Worm (Caenorhabditis elegans) whole organism, L2 larva: Measurements from ENCODE around the gene C27D8.3.
"Not testable (repeated sequence)": the region's sequence is repeated elsewhere in the genome, so short reads cannot be mapped to it uniquely, and the experiment has no call there.

Experiments used
- C34F6.9 ChIP-seq: fragments of 150-350 bp; optimal IDR thresholded peaks from 2 replicates; lab custom pipeline; 2014; ENCODE audit warnings: missing biosample characterization, missing genetic modification characterization
- F13H6.1 ChIP-seq: sonication (generic microtip); optimal IDR thresholded peaks from 2 replicates; lab custom pipeline; 2016; ENCODE audit warnings: missing genetic modification characterization, missing compliant biosample characterization
- R02D3.7 ChIP-seq: fragments of 150-350 bp; optimal IDR thresholded peaks from 2 replicates; lab custom pipeline; 2014; ENCODE audit warnings: missing biosample characterization, missing genetic modification characterization
- Y55F3AM.14 ChIP-seq: fragments of 200-800 bp; sonication (Bioruptor generic); optimal IDR thresholded peaks from 2 replicates; lab custom pipeline; 2018; ENCODE audit warnings: mild to moderate bottlenecking, missing genetic modification characterization, missing compliant biosample characterization
- ZK546.5 ChIP-seq: sonication (generic microtip); optimal IDR thresholded peaks from 2 replicates; lab custom pipeline; 2017; ENCODE audit warnings: missing biosample characterization, missing genetic modification characterization
- alr-1 ChIP-seq: fragments of 150-350 bp; optimal IDR thresholded peaks from 2 replicates; lab custom pipeline; 2014; ENCODE audit warnings: missing biosample characterization, missing genetic modification characterization
- ama-1 ChIP-seq: fragments of 150-350 bp; optimal IDR thresholded peaks from 2 replicates; lab custom pipeline; 2018; ENCODE audit warnings: inconsistent platforms
- blmp-1 ChIP-seq: sonication (generic microtip); optimal IDR thresholded peaks from 2 replicates; lab custom pipeline; 2017; ENCODE audit warnings: missing genetic modification characterization, mild to moderate bottlenecking, missing compliant biosample characterization, antibody characterized with exemption, moderate library complexity; ENCODE audit not compliant: insufficient read depth
- ceh-16 ChIP-seq: fragments of 150-350 bp; optimal IDR thresholded peaks from 2 replicates; lab custom pipeline; 2014; ENCODE audit warnings: missing biosample characterization, missing genetic modification characterization
- dmd-4 ChIP-seq: sonication (generic microtip); optimal IDR thresholded peaks from 2 replicates; lab custom pipeline; 2017; ENCODE audit warnings: missing biosample characterization, missing genetic modification characterization
- elt-3 ChIP-seq: sonication (generic microtip); optimal IDR thresholded peaks from 2 replicates; lab custom pipeline; 2017; ENCODE audit warnings: missing biosample characterization, missing genetic modification characterization
- fos-1 ChIP-seq: fragments of 150-350 bp; optimal IDR thresholded peaks from 2 replicates; lab custom pipeline; 2014; ENCODE audit warnings: missing biosample characterization, missing genetic modification characterization
- gmeb-1 ChIP-seq: fragments of 150-350 bp; optimal IDR thresholded peaks from 2 replicates; lab custom pipeline; 2014; ENCODE audit warnings: missing biosample characterization, missing genetic modification characterization
- lsy-2 ChIP-seq, 2 experiments: fragments of 150-350 bp in 1 of 2; sonication (generic microtip) in 1 of 2; optimal IDR thresholded peaks; 2 replicates each; lab custom pipeline; 2014 to 2017; ENCODE audit warnings: missing biosample characterization in 2 of 2, missing genetic modification characterization in 2 of 2
- mab-5 ChIP-seq: fragments of 150-350 bp; optimal IDR thresholded peaks from 2 replicates; lab custom pipeline; 2014; ENCODE audit warnings: missing biosample characterization, missing genetic modification characterization
- mbf-1 ChIP-seq: sonication (generic microtip); optimal IDR thresholded peaks from 2 replicates; lab custom pipeline; 2017; ENCODE audit warnings: missing biosample characterization, missing genetic modification characterization
- nhr-10 ChIP-seq: sonication (generic microtip); optimal IDR thresholded peaks from 2 replicates; lab custom pipeline; 2017; ENCODE audit warnings: missing biosample characterization, missing genetic modification characterization
- nhr-12 ChIP-seq: fragments of 150-350 bp; optimal IDR thresholded peaks from 2 replicates; lab custom pipeline; 2014; ENCODE audit warnings: missing biosample characterization, missing genetic modification characterization
- nhr-129 ChIP-seq: fragments of 150-350 bp; optimal IDR thresholded peaks from 2 replicates; lab custom pipeline; 2014; ENCODE audit warnings: missing biosample characterization, missing genetic modification characterization
- nhr-21 ChIP-seq: fragments of 150-350 bp; optimal IDR thresholded peaks from 2 replicates; lab custom pipeline; 2014; ENCODE audit warnings: missing biosample characterization, missing genetic modification characterization
- nhr-25 ChIP-seq: fragments of 150-350 bp; sonication (generic microtip); optimal IDR thresholded peaks from 3 replicates; lab custom pipeline; 2014; ENCODE audit warnings: missing biosample characterization, missing genetic modification characterization
- nhr-6 ChIP-seq: fragments of 150-350 bp; optimal IDR thresholded peaks from 2 replicates; lab custom pipeline; 2014; ENCODE audit warnings: missing biosample characterization, missing genetic modification characterization
- nhr-77 ChIP-seq: fragments of 150-350 bp; optimal IDR thresholded peaks from 2 replicates; lab custom pipeline; 2014; ENCODE audit warnings: missing biosample characterization, missing genetic modification characterization
- sem-4 ChIP-seq: fragments of 150-350 bp; optimal IDR thresholded peaks from 2 replicates; lab custom pipeline; 2014; ENCODE audit warnings: missing biosample characterization, missing genetic modification reagents, missing genetic modification characterization
- skn-1 ChIP-seq: sonication (generic microtip); optimal IDR thresholded peaks from 2 replicates; lab custom pipeline; 2017; ENCODE audit warnings: missing biosample characterization, missing genetic modification characterization
- snpc-4 ChIP-seq: fragments of 150-350 bp; optimal IDR thresholded peaks from 2 replicates; lab custom pipeline; 2014; ENCODE audit warnings: missing biosample characterization, missing genetic modification characterization
- unc-39 ChIP-seq: fragments of 150-350 bp; optimal IDR thresholded peaks from 2 replicates; lab custom pipeline; 2014; ENCODE audit warnings: missing biosample characterization, missing genetic modification characterization
- unc-55 ChIP-seq: fragments of 150-350 bp; sonication (generic microtip); optimal IDR thresholded peaks from 3 replicates; lab custom pipeline; 2014; ENCODE audit warnings: missing biosample characterization, missing genetic modification reagents, missing genetic modification characterization
- zag-1 ChIP-seq: fragments of 150-350 bp; optimal IDR thresholded peaks from 2 replicates; lab custom pipeline; 2014; ENCODE audit warnings: missing biosample characterization, missing genetic modification characterization
- ztf-1 ChIP-seq: fragments of 200-800 bp; sonication (Bioruptor generic); conservative IDR thresholded peaks from 2 replicates; pipeline ENCODE4 v1.3.6; 2022; ENCODE audit warnings: missing genetic modification characterization, missing compliant biosample characterization
- ztf-4 ChIP-seq: fragments of 150-350 bp; optimal IDR thresholded peaks from 2 replicates; lab custom pipeline; 2014; ENCODE audit warnings: missing biosample characterization, missing genetic modification characterization

Gene C27D8.3

DNA sequence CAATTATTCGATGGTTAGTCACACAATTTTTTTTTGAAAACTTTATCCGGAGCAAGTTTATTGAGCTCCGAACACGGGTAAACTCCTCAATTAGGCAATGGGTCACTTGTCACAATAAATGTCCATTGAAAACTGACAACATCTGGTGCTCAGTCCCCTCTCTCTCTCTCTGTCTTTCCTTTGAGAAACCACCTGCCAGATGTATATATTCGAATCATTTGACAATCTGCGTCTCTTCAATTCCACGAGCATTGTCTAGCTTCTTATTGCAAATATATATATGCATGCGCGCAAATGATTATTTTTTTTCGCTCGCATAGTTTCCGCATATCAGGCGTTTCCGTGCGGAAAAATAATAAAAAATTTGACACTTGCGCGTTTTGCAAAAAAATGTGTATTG lies 25.7 kb downstream of the C27D8.3 start:
- TF ChIP-seq nhr-25 (no peak), fos-1 (tag; lab: Kevin White, UChicago) (no peak), nhr-10 (tag; lab: Kevin White, UChicago) (no peak), nhr-129 (tag; lab: Kevin White, UChicago) (no peak), Y55F3AM.14 (GFP tag; lab: Kevin White, UChicago) (no peak), ZK546.5 (no peak), ztf-4 (tag; lab: Kevin White, UChicago) (no peak), R02D3.7 (no peak), nhr-12 (tag; lab: Kevin White, UChicago) (no peak), alr-1 (tag; lab: Kevin White, UChicago) (no peak), nhr-77 (tag; lab: Kevin White, UChicago) (no peak), snpc-4 (no peak), zag-1 (tag; lab: Kevin White, UChicago) (no peak), unc-55 (no peak), blmp-1 (tag; lab: Kevin White, UChicago) (no peak)

ce11 chrIV:12684826-12685594 lies 26.5 kb downstream of the C27D8.3 start:
- TF ChIP-seq nhr-25 (no peak), nhr-12 (tag; lab: Kevin White, UChicago) (no peak), skn-1 (no peak), nhr-10 (tag; lab: Kevin White, UChicago) (no peak), ztf-4 (tag; lab: Kevin White, UChicago) (no peak), unc-55 (no peak), gmeb-1 (no peak), nhr-6 (no peak), ZK546.5 (no peak), mab-5 (tag; lab: Kevin White, UChicago) (no peak), elt-3 (no peak)

ce11 chrIV:12684341-12684740 lies 27.2 kb downstream of the C27D8.3 start, which contains the start of gene prmt-9:
Gene prmt-9, minus strand, starts transcription at chrIV:12684378.
- TF ChIP-seq mab-5 (tag; lab: Kevin White, UChicago) (no peak), C34F6.9 (tag; lab: Kevin White, UChicago) (peak; percentile 9), gmeb-1 (peak; percentile 27), lsy-2 (tag; optimal IDR thresholded peaks at IDR 0.05; lab: Kevin White, UChicago) (peak in 1 of 2 experiments; percentile 5), nhr-21 (tag; lab: Kevin White, UChicago) (no peak), unc-55 (peak; percentile 19)

DNA sequence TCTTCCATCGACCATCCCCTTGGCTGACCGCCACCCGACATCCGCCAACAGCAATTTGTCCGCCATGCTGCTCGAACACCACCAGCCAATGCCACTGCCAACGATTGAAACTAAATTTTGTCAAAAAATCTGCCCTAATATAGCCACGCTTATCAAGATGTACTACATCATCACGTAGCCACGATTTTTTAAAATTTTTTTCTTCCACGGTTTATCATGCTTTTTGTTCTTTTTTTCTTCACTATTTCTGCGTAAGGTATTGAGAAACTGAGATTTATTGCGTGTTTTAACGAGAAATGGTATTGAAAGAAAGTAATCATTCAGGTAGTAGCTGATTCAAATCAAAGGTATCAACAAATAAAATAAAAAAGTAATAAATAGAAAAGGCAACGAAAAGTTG lies 34.4 kb downstream of the C27D8.3 start, which contains the start of gene T23B5.6:
TSS of gene T23B5.6 (minus strand) at position 101 of the 400 bp plus-strand sequence.
- not testable (repeated sequence) for TF ChIP-seq F13H6.1 (tag; lab: Kevin White, UChicago); snpc-4; unc-39 (tag; lab: Kevin White, UChicago)

ce11 chrIV:12674700-12675099 lies 36.8 kb downstream of the C27D8.3 start, which contains the start of gene T23B5.4:
Gene T23B5.4, plus strand, starts transcription at chrIV:12675000.
- TF ChIP-seq ceh-16 (tag; lab: Kevin White, UChicago) (no peak), blmp-1 (tag; lab: Kevin White, UChicago) (no peak), ztf-4 (tag; lab: Kevin White, UChicago) (no peak), nhr-10 (tag; lab: Kevin White, UChicago) (no peak), dmd-4 (tag; lab: Kevin White, UChicago) (no peak), R02D3.7 (no peak), sem-4 (tag; lab: Kevin White, UChicago) (no peak), lsy-2 (tag; optimal IDR thresholded peaks at IDR 0.05; lab: Kevin White, UChicago) (no peak), nhr-129 (tag; lab: Kevin White, UChicago) (no peak), mbf-1 (tag; lab: Kevin White, UChicago) (no peak), ama-1 (lab: Kevin White, UChicago) (no peak), nhr-12 (tag; lab: Kevin White, UChicago) (no peak), elt-3 (no peak), ztf-1 (no peak)
